Worm (Caenorhabditis elegans): ENCODE measurements around the gene rabx-5.

- TF ChIP-seq xnd-1 (tag; optimal IDR thresholded peaks at IDR 0.05) (no peak), ama-1 (optimal IDR thresholded peaks at IDR 0.05) (no peak), ama-1 (GFP tag; optimal IDR thresholded peaks at IDR 0.05) (no peak), F10E7.11 (tag; optimal IDR thresholded peaks at IDR 0.05) (no peak), ets-4 (GFP tag; optimal IDR thresholded peaks at IDR 0.05) (no peak), unc-62 (GFP tag; optimal IDR thresholded peaks at IDR 0.05) (no peak), hsf-1 (GFP tag; IDR thresholded peaks at IDR 0.05) (no peak), nhr-120 (GFP tag; IDR thresholded peaks at IDR 0.05) (no peak), fkh-3 (tag; optimal IDR thresholded peaks at IDR 0.05) (no peak), sdz-38 (tag; optimal IDR thresholded peaks at IDR 0.05) (no peak), ztf-6 (GFP tag; IDR thresholded peaks at IDR 0.05) (no peak), pha-4 (tag; optimal IDR thresholded peaks at IDR 0.05) (no peak), D2030.7 (GFP tag; IDR thresholded peaks at IDR 0.05) (no peak)
These were observed 3.0 kb downstream of the rabx-5 start for ce11 chrIII:10608161-10608560.
